Worm (Caenorhabditis elegans): ENCODE measurements around the gene srw-21.
A peak's percentile ranks its signal among the peaks of the same experiment; 100 is the strongest.

Gene srw-21

DNA sequence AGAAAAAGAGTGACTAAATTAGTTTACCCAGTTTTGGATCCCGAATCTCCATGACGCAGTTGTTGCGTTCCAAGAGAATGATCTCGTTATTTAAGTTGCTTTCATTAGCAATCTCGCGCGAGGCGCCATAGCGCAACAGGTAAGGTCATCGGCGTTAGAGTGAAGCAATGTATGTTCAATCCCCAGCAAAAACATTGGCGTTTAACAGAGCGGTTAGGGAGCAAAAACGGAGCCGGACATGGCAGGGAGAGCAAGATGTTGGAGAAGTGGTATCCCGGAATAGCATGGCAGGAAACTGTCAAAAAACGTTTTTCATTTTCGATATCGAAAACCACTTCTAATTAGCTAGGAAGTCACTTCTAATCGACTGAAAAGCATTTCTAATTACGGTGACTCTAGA is 33.5 kb upstream of the srw-21 start (continued):
- TF ChIP-seq ztf-7 (tag; optimal IDR thresholded peaks at IDR 0.05) (no peak), vab-7 (GFP tag; IDR thresholded peaks at IDR 0.05) (0 out of 2 replicates have a peak, but pooled peaks have one; percentile 49), unc-130 (GFP tag; optimal IDR thresholded peaks at IDR 0.05) (no peak), spr-1 (tag; optimal IDR thresholded peaks at IDR 0.05) (no peak), nhr-10 (tag; optimal IDR thresholded peaks at IDR 0.05) (no peak), egl-27 (tag; optimal IDR thresholded peaks at IDR 0.05) (no peak), nhr-237 (tag; optimal IDR thresholded peaks at IDR 0.05) (no peak), daf-19 (GFP tag; conservative IDR thresholded peaks at IDR 0.05) (peak; percentile 69; the same call in 1 of the 2 replicates), php-3 (GFP tag; IDR thresholded peaks at IDR 0.05) (0 out of 2 replicates have a peak, but pooled peaks have one; percentile 41), spr-3 (GFP tag; optimal IDR thresholded peaks at IDR 0.05) (no peak), snpc-1.2 (GFP tag; IDR thresholded peaks at IDR 0.05) (peak; percentile 73), mes-2 (tag; optimal IDR thresholded peaks at IDR 0.05; ENCODE audit: poor library complexity, severe bottlenecking) (peak; percentile 45), lin-15B (tag; optimal IDR thresholded peaks at IDR 0.05) (no peak), fos-1 (tag; optimal IDR thresholded peaks at IDR 0.05) (no peak), lsy-2 (tag; optimal IDR thresholded peaks at IDR 0.05) (no peak), ceh-20 (GFP tag; IDR thresholded peaks at IDR 0.05) (no peak), gei-8 (GFP tag; optimal IDR thresholded peaks at IDR 0.05) (no peak), mdl-1 (tag; optimal IDR thresholded peaks at IDR 0.05) (no peak), rbr-2 (tag; optimal IDR thresholded peaks at IDR 0.05) (no peak), ceh-44 (GFP tag; IDR thresholded peaks at IDR 0.05) (no peak), snpc-4 (tag; optimal IDR thresholded peaks at IDR 0.05) (no peak), madf-9 (GFP tag; conservative IDR thresholded peaks at IDR 0.05) (no peak), lin-38 (GFP tag; IDR thresholded peaks at IDR 0.05) (no peak), cey-2 (tag; optimal IDR thresholded peaks at IDR 0.05; ENCODE audit: borderline replicate concordance, insufficient read depth) (no peak), F44E2.7 (GFP tag; IDR thresholded peaks at IDR 0.05) (peak; percentile 48; the same call in 1 of the 2 replicates), pha-4 (GFP tag; IDR thresholded peaks at IDR 0.05) (no peak), pha-4 (tag; optimal IDR thresholded peaks at IDR 0.05) (no peak), zfp-3 (GFP tag; conservative IDR thresholded peaks at IDR 0.05) (no peak), zfp-2 (tag; optimal IDR thresholded peaks at IDR 0.05) (no peak), hmg-1.1 (GFP tag; IDR thresholded peaks at IDR 0.05) (no peak), hif-1 (tag; optimal IDR thresholded peaks at IDR 0.05) (no peak), saeg-2 (GFP tag; IDR thresholded peaks at IDR 0.05) (no peak), lin-39 (tag; optimal IDR thresholded peaks at IDR 0.05) (no peak), mdt-29 (GFP tag; IDR thresholded peaks at IDR 0.05) (peak; percentile 26; the same call in 1 of the 2 replicates), lim-7 (GFP tag; IDR thresholded peaks at IDR 0.05) (peak; percentile 77), D1046.2 (GFP tag; IDR thresholded peaks at IDR 0.05) (peak; percentile 53; the same call in 1 of the 2 replicates), pqm-1 (tag; optimal IDR thresholded peaks at IDR 0.05) (no peak), unc-39 (tag; optimal IDR thresholded peaks at IDR 0.05) (no peak), dpl-1 (GFP tag; optimal IDR thresholded peaks at IDR 0.05) (no peak), dve-1 (tag; optimal IDR thresholded peaks at IDR 0.05; ENCODE audit: insufficient read depth) (no peak), dmd-9 (GFP tag; IDR thresholded peaks at IDR 0.05) (no peak), arid-1 (GFP tag; conservative IDR thresholded peaks at IDR 0.05) (peak; percentile 75; the same call in 1 of the 2 replicates)

DNA sequence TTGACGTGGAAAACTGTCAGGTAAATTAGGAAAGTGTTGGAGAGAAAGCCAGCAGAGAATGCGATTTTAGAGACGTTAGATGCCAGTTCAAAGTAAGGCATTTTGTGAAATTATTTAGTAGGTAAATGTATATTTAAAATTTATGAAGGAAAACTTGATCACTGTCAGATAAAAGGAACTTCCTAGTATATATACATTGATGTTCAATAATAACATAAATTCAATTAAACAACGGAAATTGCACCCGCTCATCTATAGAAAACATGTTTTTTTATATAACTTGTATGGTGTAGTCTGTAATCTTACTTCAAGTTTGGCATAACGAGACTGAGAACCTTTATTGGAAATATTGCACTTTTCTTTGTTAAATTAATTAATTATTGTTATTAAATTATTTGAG is 28.8 kb upstream of the srw-21 start, which contains the start of gene str-71:
Gene str-71 (minus strand): TSS at position 101 of the 400 bp plus-strand sequence.
- no peak for TF ChIP-seq php-3 (GFP tag; IDR thresholded peaks at IDR 0.05)
- peak; percentile 83 for TF ChIP-seq aha-1 (tag)
